Fruit fly (Drosophila melanogaster) whole organism, embryonic: ENCODE measurements around the gene mld.

Experiments used
- CG1024 ChIP-seq: fragments of 200-800 bp; sonication (Bioruptor generic); IDR thresholded peaks from 2 replicates; pipeline ENCODE4 v1.3.6; 2022; ENCODE audit warnings: missing biosample characterization, missing genetic modification characterization
- CG10321 ChIP-seq: fragments of 200-800 bp; sonication (Bioruptor generic); IDR thresholded peaks from 2 replicates; pipeline ENCODE4 v1.3.6; 2022; ENCODE audit warnings: missing biosample characterization, missing genetic modification characterization
- CG10543 ChIP-seq: fragments of 200-800 bp; sonication (Bioruptor generic); optimal IDR thresholded peaks from 3 replicates; lab custom pipeline; 2017; ENCODE audit warnings: missing biosample characterization, mild to moderate bottlenecking, missing genetic modification characterization, moderate library complexity
- CG10959 ChIP-seq: fragments of 200-800 bp; sonication (Bioruptor generic); IDR thresholded peaks from 2 replicates; pipeline ENCODE4 v1.3.6; 2022; ENCODE audit warnings: missing biosample characterization, missing genetic modification characterization
- CG12299 ChIP-seq: fragments of 200-800 bp; sonication (Bioruptor generic); optimal IDR thresholded peaks from 2 replicates; lab custom pipeline; 2018; ENCODE audit warnings: missing biosample characterization, mild to moderate bottlenecking, missing genetic modification characterization
- CG12391 ChIP-seq: fragments of 200-800 bp; sonication (Bioruptor generic); optimal IDR thresholded peaks from 3 replicates; lab custom pipeline; 2018; ENCODE audit warnings: missing biosample characterization, mild to moderate bottlenecking, missing genetic modification characterization, moderate library complexity
- CG15011 ChIP-seq: fragments of 200-800 bp; sonication (Bioruptor generic); optimal IDR thresholded peaks from 3 replicates; lab custom pipeline; 2018; ENCODE audit warnings: missing biosample characterization, mild to moderate bottlenecking, missing genetic modification characterization
- CG15514 ChIP-seq: fragments of 200-800 bp; sonication (Bioruptor generic); optimal IDR thresholded peaks from 3 replicates; lab custom pipeline; 2017; ENCODE audit warnings: missing biosample characterization, missing genetic modification characterization, mild to moderate bottlenecking, moderate library complexity, missing genetic modification reagents
- CG1603 ChIP-seq: fragments of 200-800 bp; sonication (Bioruptor generic); optimal IDR thresholded peaks from 2 replicates; lab custom pipeline; 2019; ENCODE audit warnings: missing biosample characterization, mild to moderate bottlenecking, missing genetic modification characterization, moderate library complexity
- CG16863 ChIP-seq: fragments of 200-800 bp; sonication (Bioruptor generic); optimal IDR thresholded peaks from 3 replicates; lab custom pipeline; 2016; ENCODE audit warnings: missing biosample characterization, missing genetic modification characterization
- CG18619 ChIP-seq: fragments of 200-800 bp; sonication (Bioruptor generic); optimal IDR thresholded peaks from 3 replicates; lab custom pipeline; 2017; ENCODE audit warnings: missing biosample characterization, mild to moderate bottlenecking, missing genetic modification characterization
- CG2202 ChIP-seq: fragments of 200-800 bp; sonication (Bioruptor generic); optimal IDR thresholded peaks from 2 replicates; lab custom pipeline; 2018; ENCODE audit warnings: missing biosample characterization, mild to moderate bottlenecking, missing genetic modification characterization
- CG33557 ChIP-seq: fragments of 200-800 bp; sonication (Bioruptor generic); optimal IDR thresholded peaks from 2 replicates; lab custom pipeline; 2019; ENCODE audit warnings: missing biosample characterization, mild to moderate bottlenecking, missing genetic modification characterization, moderate library complexity
- CG34376 ChIP-seq: fragments of 200-800 bp; sonication (Bioruptor generic); optimal IDR thresholded peaks from 2 replicates; lab custom pipeline; 2018; ENCODE audit warnings: missing biosample characterization, mild to moderate bottlenecking, missing genetic modification characterization
- CG3726 ChIP-seq: fragments of 200-800 bp; sonication (Bioruptor generic); IDR thresholded peaks from 3 replicates; pipeline ENCODE4, ENCODE4 v1.3.6; 2022; ENCODE audit warnings: missing biosample characterization, missing genetic modification characterization
- CG4424 ChIP-seq: fragments of 200-800 bp; sonication (Bioruptor generic); optimal IDR thresholded peaks from 3 replicates; lab custom pipeline; 2016; ENCODE audit warnings: missing biosample characterization, missing genetic modification characterization
- CG5180 ChIP-seq: fragments of 200-800 bp; sonication (Bioruptor generic); optimal IDR thresholded peaks from 3 replicates; lab custom pipeline; 2017; ENCODE audit warnings: missing biosample characterization, missing genetic modification characterization, mild to moderate bottlenecking, moderate library complexity, missing genetic modification reagents
- CG5245 ChIP-seq: fragments of 200-800 bp; sonication (Bioruptor generic); optimal IDR thresholded peaks from 3 replicates; lab custom pipeline; 2016; ENCODE audit warnings: missing biosample characterization, missing genetic modification characterization
- CG6272 ChIP-seq: fragments of 200-800 bp; sonication (Bioruptor generic); IDR thresholded peaks from 2 replicates; pipeline ENCODE4 v1.3.6; 2022; ENCODE audit warnings: missing biosample characterization, missing genetic modification characterization
- CG6765 ChIP-seq: fragments of 200-800 bp; sonication (Bioruptor generic); optimal IDR thresholded peaks from 3 replicates; lab custom pipeline; 2017; ENCODE audit warnings: missing biosample characterization, mild to moderate bottlenecking, missing genetic modification characterization
- CG7963 ChIP-seq: fragments of 200-800 bp; sonication (Bioruptor generic); IDR thresholded peaks from 3 replicates; pipeline ENCODE4 v1.3.6; 2022; ENCODE audit warnings: missing biosample characterization, missing genetic modification characterization; ENCODE audit not compliant: partially characterized antibody
- CG8359 ChIP-seq: fragments of 200-800 bp; sonication (Bioruptor generic); optimal IDR thresholded peaks from 2 replicates; lab custom pipeline; 2017; ENCODE audit warnings: missing biosample characterization, mild to moderate bottlenecking, missing genetic modification characterization, borderline replicate concordance
- CHES-1-like ChIP-seq: fragments of 200-800 bp; sonication (Bioruptor generic); optimal IDR thresholded peaks from 2 replicates; lab custom pipeline; 2016; ENCODE audit warnings: missing biosample characterization, missing genetic modification characterization
- Dip3 ChIP-seq: fragments of 200-800 bp; sonication (Bioruptor generic); optimal IDR thresholded peaks from 3 replicates; lab custom pipeline; 2016; ENCODE audit warnings: missing biosample characterization, missing genetic modification characterization
- Fer2 ChIP-seq: fragments of 200-800 bp; sonication (Bioruptor generic); optimal IDR thresholded peaks from 2 replicates; lab custom pipeline; 2018; ENCODE audit warnings: missing biosample characterization, mild to moderate bottlenecking, missing genetic modification characterization, moderate library complexity
- HLH54F ChIP-seq: fragments of 200-800 bp; sonication (Bioruptor generic); optimal IDR thresholded peaks from 3 replicates; lab custom pipeline; 2016; ENCODE audit warnings: missing biosample characterization, missing genetic modification characterization
- Hand ChIP-seq: fragments of 200-800 bp; sonication (Bioruptor generic); optimal IDR thresholded peaks from 2 replicates; lab custom pipeline; 2017; ENCODE audit warnings: mild to moderate bottlenecking, missing biosample characterization, missing genetic modification reagents, missing genetic modification characterization
- Mad ChIP-seq: fragments of 200-800 bp; sonication (Bioruptor generic); optimal IDR thresholded peaks from 2 replicates; lab custom pipeline; 2016; ENCODE audit warnings: missing biosample characterization, missing genetic modification characterization
- Meics ChIP-seq: fragments of 200-800 bp; sonication (Bioruptor generic); optimal IDR thresholded peaks from 2 replicates; lab custom pipeline; 2017; ENCODE audit warnings: missing biosample characterization, mild to moderate bottlenecking, missing genetic modification characterization
- Opbp ChIP-seq: fragments of 200-800 bp; sonication (Bioruptor generic); IDR thresholded peaks from 3 replicates; pipeline ENCODE4 v1.3.6; 2022; ENCODE audit warnings: missing biosample characterization, missing genetic modification characterization; ENCODE audit not compliant: partially characterized antibody
- Ravus ChIP-seq: fragments of 200-800 bp; sonication (Bioruptor generic); IDR thresholded peaks from 2 replicates; pipeline ENCODE4 v1.3.6; 2022; ENCODE audit warnings: missing biosample characterization, missing genetic modification characterization
- Taf1 ChIP-seq: fragments of 200-800 bp; sonication (Bioruptor generic); IDR thresholded peaks from 2 replicates; pipeline ENCODE4 v1.3.6; 2022; ENCODE audit warnings: missing biosample characterization, missing genetic modification characterization
- ap ChIP-seq: fragments of 200-800 bp; sonication (Bioruptor generic); IDR thresholded peaks from 2 replicates; pipeline ENCODE4 v1.3.6; 2022; ENCODE audit warnings: missing biosample characterization, missing genetic modification characterization
- az2 ChIP-seq: fragments of 200-800 bp; sonication (Bioruptor generic); optimal IDR thresholded peaks from 3 replicates; lab custom pipeline; 2016; ENCODE audit warnings: missing biosample characterization, missing genetic modification characterization
- bab2 ChIP-seq: fragments of 200-800 bp; sonication (Bioruptor generic); optimal IDR thresholded peaks from 2 replicates; lab custom pipeline; 2016; ENCODE audit warnings: missing biosample characterization, missing genetic modification characterization
- btn ChIP-seq: fragments of 200-800 bp; sonication (Bioruptor generic); optimal IDR thresholded peaks from 2 replicates; lab custom pipeline; 2016; ENCODE audit warnings: missing biosample characterization, missing genetic modification characterization
- da ChIP-seq: fragments of 200-800 bp; sonication (Bioruptor generic); optimal IDR thresholded peaks from 2 replicates; lab custom pipeline; 2016; ENCODE audit warnings: missing biosample characterization, missing genetic modification characterization
- dan ChIP-seq: fragments of 200-800 bp; sonication (Bioruptor generic); IDR thresholded peaks from 2 replicates; pipeline ENCODE4 v1.3.6; 2022; ENCODE audit warnings: missing biosample characterization, missing genetic modification characterization
- dpn ChIP-seq, 2 experiments: fragments of 200-800 bp; sonication (Bioruptor generic); optimal IDR thresholded peaks; 3 replicates each; lab custom pipeline; 2016; ENCODE audit warnings: missing biosample characterization in 2 of 2, missing genetic modification characterization in 2 of 2
- dysf ChIP-seq: fragments of 200-800 bp; sonication (Bioruptor generic); IDR thresholded peaks from 3 replicates; pipeline ENCODE4 v1.3.6; 2022; ENCODE audit warnings: missing biosample characterization, missing genetic modification characterization
- fru ChIP-seq: fragments of >200 bp; optimal IDR thresholded peaks from 2 replicates; lab custom pipeline; 2017
- gcm2 ChIP-seq: fragments of 200-800 bp; sonication (Bioruptor generic); optimal IDR thresholded peaks from 2 replicates; lab custom pipeline; 2016; ENCODE audit warnings: missing biosample characterization, missing genetic modification characterization
- grn ChIP-seq: fragments of 200-800 bp; sonication (Bioruptor generic); optimal IDR thresholded peaks from 3 replicates; lab custom pipeline; 2017; ENCODE audit warnings: missing biosample characterization, missing genetic modification characterization
- ham ChIP-seq: fragments of 200-800 bp; sonication (Bioruptor generic); IDR thresholded peaks from 2 replicates; pipeline ENCODE4 v1.3.6; 2022; ENCODE audit warnings: missing biosample characterization, missing genetic modification characterization
- her ChIP-seq: fragments of 200-800 bp; sonication (Bioruptor generic); optimal IDR thresholded peaks from 2 replicates; lab custom pipeline; 2016; ENCODE audit warnings: missing biosample characterization, missing genetic modification characterization
- kay ChIP-seq: fragments of 200-800 bp; sonication (Bioruptor generic); optimal IDR thresholded peaks from 2 replicates; lab custom pipeline; 2016; ENCODE audit warnings: missing biosample characterization, missing genetic modification characterization
- onecut ChIP-seq: fragments of 200-800 bp; sonication (Bioruptor generic); IDR thresholded peaks from 2 replicates; pipeline ENCODE4 v1.3.6; 2022; ENCODE audit warnings: missing biosample characterization, missing genetic modification characterization
- ranshi ChIP-seq: fragments of 200-800 bp; sonication (Bioruptor generic); IDR thresholded peaks from 2 replicates; pipeline ENCODE4 v1.3.6; 2022; ENCODE audit warnings: missing biosample characterization, missing genetic modification characterization
- tap ChIP-seq: fragments of 200-800 bp; optimal IDR thresholded peaks from 3 replicates; lab custom pipeline; 2019; ENCODE audit warnings: missing biosample characterization, mild to moderate bottlenecking, missing genetic modification characterization, moderate library complexity
- tll ChIP-seq, 2 experiments: fragments of 200-800 bp in 1 of 2; fragments of >200 bp in 1 of 2; sonication (Bioruptor generic) in 1 of 2; optimal IDR thresholded peaks; 2 replicates each; lab custom pipeline; 2017 to 2019; ENCODE audit warnings: missing biosample characterization in 2 of 2, missing genetic modification characterization in 2 of 2, mild to moderate bottlenecking in 1 of 2, moderate library complexity in 1 of 2
- ttk ChIP-seq: fragments of 200-800 bp; sonication (Bioruptor generic); IDR thresholded peaks from 2 replicates; pipeline ENCODE4 v2.1.2; 2022; ENCODE audit warnings: missing biosample characterization, missing genetic modification characterization

Gene mld

DNA sequence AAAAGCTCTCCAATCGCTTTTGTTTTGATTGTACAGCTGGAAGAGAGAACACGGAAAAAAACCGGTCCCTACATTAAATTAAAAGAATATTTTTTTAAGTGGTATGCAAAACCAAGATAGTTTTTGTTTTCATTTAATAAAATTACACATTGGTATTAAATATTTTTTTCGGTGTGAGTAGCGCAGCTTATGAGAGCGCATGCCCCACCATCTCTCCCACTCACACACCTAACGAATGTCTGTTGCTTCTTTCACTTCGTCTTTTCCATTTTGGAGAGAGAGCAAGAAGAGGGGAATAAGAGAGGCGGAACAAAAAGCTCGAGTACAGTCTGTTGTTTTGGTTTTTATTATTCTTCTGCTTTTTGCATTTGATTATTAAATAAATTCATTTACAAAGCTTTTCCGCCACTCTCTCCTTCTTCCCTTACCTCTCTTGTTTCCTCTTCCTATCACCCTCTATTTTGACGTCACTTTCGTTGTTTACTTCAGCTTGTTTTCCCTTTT is 12.9 kb upstream of the mld start (continued):
- TF ChIP-seq CG2202 (tag; lab: Kevin White, UChicago) (peak; percentile 92), fru (lab: Kevin White, UChicago) (no peak), CG33557 (GFP tag; lab: Kevin White, UChicago) (peak; percentile 72), Ravus (GFP tag; lab: Robert Waterston, UW) (peak; percentile 94), grn (GFP tag; lab: Kevin White, UChicago) (peak; percentile 74), dysf (GFP tag; lab: Robert Waterston, UW) (peak; percentile 99), da (GFP tag; lab: Kevin White, UChicago) (peak; percentile 86), kay (GFP tag; lab: Kevin White, UChicago) (peak; percentile 93), CG10543 (GFP tag; lab: Kevin White, UChicago) (peak; percentile 98), tll (GFP tag; optimal IDR thresholded peaks at IDR 0.05; lab: Kevin White, UChicago) (peak in 1 of 2 experiments; percentile 6), her (GFP tag; lab: Kevin White, UChicago) (peak; percentile 90), CHES-1-like (GFP tag; lab: Kevin White, UChicago) (peak; percentile 93), CG6765 (GFP tag; lab: Kevin White, UChicago) (peak; percentile 99), CG1603 (tag; lab: Kevin White, UChicago) (peak; percentile 90), CG18619 (GFP tag; lab: Kevin White, UChicago) (peak; percentile 97), Mad (GFP tag; lab: Kevin White, UChicago) (peak; percentile 96), az2 (peak; percentile 98), Hand (peak; percentile 98), CG10321 (GFP tag; lab: Robert Waterston, UW) (peak; percentile 87), dan (GFP tag; lab: Robert Waterston, UW) (peak; percentile 48; the same call in 1 of the 2 replicates), CG7963 (GFP tag; lab: Robert Waterston, UW) (no peak), CG6272 (GFP tag; lab: Robert Waterston, UW) (peak; percentile 95), Meics (GFP tag; lab: Kevin White, UChicago) (peak; percentile 99), CG1024 (peak; percentile 95), HLH54F (peak; percentile 96), tap (tag; lab: Kevin White, UChicago) (peak; percentile 98), ttk (GFP tag; lab: Robert Waterston, UW) (peak; percentile 98), CG3726 (GFP tag; lab: Robert Waterston, UW) (peak; percentile 97; the same call in 1 of the 3 replicates), CG16863 (GFP tag; lab: Kevin White, UChicago) (peak; percentile 95), Dip3 (peak; percentile 96), CG12299 (tag; lab: Kevin White, UChicago) (peak; percentile 97), ap (peak; percentile 98), ranshi (peak; percentile 98), CG4424 (peak; percentile 98), CG5180 (GFP tag; lab: Kevin White, UChicago) (peak; percentile 91), ham (GFP tag; lab: Robert Waterston, UW) (peak; percentile 95), Opbp (GFP tag; lab: Robert Waterston, UW) (no peak), CG10959 (GFP tag; lab: Robert Waterston, UW) (peak; percentile 93), CG34376 (peak; percentile 98), dpn (GFP tag; optimal IDR thresholded peaks at IDR 0.05; lab: Kevin White, UChicago) (peak; percentile 97 to 98), btn (GFP tag; lab: Kevin White, UChicago) (peak; percentile 92), bab2 (GFP tag; lab: Kevin White, UChicago) (peak; percentile 96), CG15514 (GFP tag; lab: Kevin White, UChicago) (peak; percentile 95), Taf1 (GFP tag; lab: Robert Waterston, UW) (peak; percentile 97), CG8359 (peak; percentile 79), CG5245 (GFP tag; lab: Kevin White, UChicago) (peak; percentile 96), gcm2 (GFP tag; lab: Kevin White, UChicago) (peak; percentile 97), CG15011 (GFP tag; lab: Kevin White, UChicago) (peak; percentile 97), Fer2 (peak; percentile 96), onecut (GFP tag; lab: Robert Waterston, UW) (peak; percentile 95), CG12391 (tag; lab: Kevin White, UChicago) (peak; percentile 99)
